Worm (Caenorhabditis elegans): Measurements from ENCODE around the gene Y42H9AR.5.

Gene Y42H9AR.5

ce11 chrIV:8066598-8066997, 35.7 kb upstream of the Y42H9AR.5 start (continued):
- TF ChIP-seq sdc-2 (tag; optimal IDR thresholded peaks at IDR 0.05) = peak; percentile 52
- no peak for TF ChIP-seq gmeb-2 (tag; optimal IDR thresholded peaks at IDR 0.05)
- no peak for TF ChIP-seq pat-9 (tag; optimal IDR thresholded peaks at IDR 0.05)
- peak; percentile 71 for TF ChIP-seq ceh-18 (tag; optimal IDR thresholded peaks at IDR 0.05)
- TF ChIP-seq nfya-1 (tag; optimal IDR thresholded peaks at IDR 0.05) = peak; percentile 39
- peak; percentile 76 for TF ChIP-seq ceh-31 (tag; optimal IDR thresholded peaks at IDR 0.05)
- TF ChIP-seq pqm-1 (tag; optimal IDR thresholded peaks at IDR 0.05) = no peak
- peak; percentile 7 for TF ChIP-seq fax-1 (tag; optimal IDR thresholded peaks at IDR 0.05)
- peak; percentile 52 for TF ChIP-seq tbx-2 (tag; optimal IDR thresholded peaks at IDR 0.05)
- TF ChIP-seq zip-5 (tag; optimal IDR thresholded peaks at IDR 0.05) = no peak
- peak; percentile 2 for TF ChIP-seq syd-9 (tag; optimal IDR thresholded peaks at IDR 0.05)
- TF ChIP-seq unc-55 (GFP tag; optimal IDR thresholded peaks at IDR 0.05) = peak; percentile 49
- TF ChIP-seq ceh-34 (tag; optimal IDR thresholded peaks at IDR 0.05) = peak; percentile 50
- TF ChIP-seq ceh-14 (tag; optimal IDR thresholded peaks at IDR 0.05) = peak; percentile 54
- no peak for TF ChIP-seq ceh-45 (GFP tag; IDR thresholded peaks at IDR 0.05)
- TF ChIP-seq unc-42 (tag; optimal IDR thresholded peaks at IDR 0.05) = peak; percentile 48
- peak; percentile 36 for TF ChIP-seq nhr-232 (tag; optimal IDR thresholded peaks at IDR 0.05)
- TF ChIP-seq ceh-22 (tag; optimal IDR thresholded peaks at IDR 0.05) = no peak
- no peak for TF ChIP-seq ceh-2 (tag; optimal IDR thresholded peaks at IDR 0.05)
- peak; percentile 27 for TF ChIP-seq hlh-6 (tag; optimal IDR thresholded peaks at IDR 0.05)
- TF ChIP-seq lim-6 (tag; optimal IDR thresholded peaks at IDR 0.05) = no peak
- TF ChIP-seq C08G9.2 (tag; optimal IDR thresholded peaks at IDR 0.05) = peak; percentile 30

- no peak for TF ChIP-seq nhr-11 (tag; optimal IDR thresholded peaks at IDR 0.05)
- TF ChIP-seq tbx-2 (tag; optimal IDR thresholded peaks at IDR 0.05) = no peak
- TF ChIP-seq ceh-9 (tag; optimal IDR thresholded peaks at IDR 0.05) = no peak
- no peak for TF ChIP-seq C38D4.7 (GFP tag; optimal IDR thresholded peaks at IDR 0.05)
- TF ChIP-seq ceh-48 (tag; optimal IDR thresholded peaks at IDR 0.05) = no peak
- TF ChIP-seq pha-2 (tag; optimal IDR thresholded peaks at IDR 0.05) = no peak
- no peak for TF ChIP-seq hlh-15 (tag; optimal IDR thresholded peaks at IDR 0.05)
- TF ChIP-seq ttx-3 (tag; optimal IDR thresholded peaks at IDR 0.05) = no peak
- TF ChIP-seq dve-1 (tag; optimal IDR thresholded peaks at IDR 0.05) = no peak
- no peak for TF ChIP-seq ets-4 (tag; optimal IDR thresholded peaks at IDR 0.05)
- no peak for TF ChIP-seq ama-1 (optimal IDR thresholded peaks at IDR 0.05)
- TF ChIP-seq ahr-1 (tag; optimal IDR thresholded peaks at IDR 0.05) = no peak
- no peak for TF ChIP-seq pag-3 (tag; optimal IDR thresholded peaks at IDR 0.05; ENCODE audit: borderline replicate concordance)
- no peak for TF ChIP-seq hlh-8 (tag; optimal IDR thresholded peaks at IDR 0.05)
- no peak for TF ChIP-seq tbx-7 (tag; optimal IDR thresholded peaks at IDR 0.05)
- TF ChIP-seq hlh-30 (tag; optimal IDR thresholded peaks at IDR 0.05; ENCODE audit: insufficient read depth) = no peak
- TF ChIP-seq gmeb-2 (tag; optimal IDR thresholded peaks at IDR 0.05) = no peak
Measured at ce11 chrIV:8067745-8068144, 34.6 kb upstream of the Y42H9AR.5 start.

- TF ChIP-seq rnt-1 (tag; optimal IDR thresholded peaks at IDR 0.05) (peak; percentile 13), ceh-19 (GFP tag; optimal IDR thresholded peaks at IDR 0.05) (no peak)
Measured at ce11 chrIV:8068280-8068679, 34.1 kb upstream of the Y42H9AR.5 start.

- TF ChIP-seq ceh-34 (tag; optimal IDR thresholded peaks at IDR 0.05) (peak; percentile 8), C08G9.2 (tag; optimal IDR thresholded peaks at IDR 0.05) (no peak)
Measured at ce11 chrIV:8069104-8069503, 33.2 kb upstream of the Y42H9AR.5 start.
